Fruit fly (Drosophila melanogaster) whole organism, wandering third instar larva: ENCODE measurements around the gene CG31898.

ENCODE experiments used
- Abd-B ChIP-seq: fragments of >200 bp; optimal IDR thresholded peaks from 2 replicates; lab custom pipeline; 2017; ENCODE audit warnings: missing biosample characterization, missing genetic modification characterization
- Dfd ChIP-seq: fragments of >200 bp; optimal IDR thresholded peaks from 2 replicates; lab custom pipeline; 2017; ENCODE audit warnings: missing biosample characterization, missing genetic modification characterization
- Dif ChIP-seq: fragments of 200-275, 200-300 bp; sonication (Bioruptor generic); optimal IDR thresholded peaks from 2 replicates; lab custom pipeline; 2018; ENCODE audit warnings: missing biosample characterization, missing genetic modification characterization; ENCODE audit not compliant: partially characterized antibody
- Mio ChIP-seq: sonication (Bioruptor generic); optimal IDR thresholded peaks from 2 replicates; lab custom pipeline; 2016; ENCODE audit warnings: missing biosample characterization, missing genetic modification characterization
- Sp1 ChIP-seq: fragments of 200-800 bp; sonication (Bioruptor generic); optimal IDR thresholded peaks from 3 replicates; lab custom pipeline; 2019; ENCODE audit warnings: missing biosample characterization, mild to moderate bottlenecking, missing genetic modification characterization, moderate library complexity
- br ChIP-seq: fragments of 200-800 bp; sonication (Bioruptor generic); optimal IDR thresholded peaks from 2 replicates; lab custom pipeline; 2016; ENCODE audit warnings: missing biosample characterization, missing genetic modification characterization
- dmrt93B ChIP-seq: fragments of 200-800 bp; sonication (Bioruptor generic); optimal IDR thresholded peaks from 2 replicates; lab custom pipeline; 2018; ENCODE audit warnings: missing biosample characterization, mild to moderate bottlenecking, missing genetic modification characterization
- foxo ChIP-seq, 2 experiments: fragments of 200-800 bp; sonication (Bioruptor generic); optimal IDR thresholded peaks; 2 replicates in 1 of 2; 3 replicates in 1 of 2; lab custom pipeline; 2016 to 2017; ENCODE audit warnings: missing biosample characterization in 2 of 2, missing genetic modification characterization in 2 of 2
- pan ChIP-seq: fragments of >200 bp; optimal IDR thresholded peaks from 2 replicates; lab custom pipeline; 2017
- psq ChIP-seq: fragments of 200-800 bp; sonication (Bioruptor generic); optimal IDR thresholded peaks from 3 replicates; lab custom pipeline; 2017; ENCODE audit warnings: missing biosample characterization, mild to moderate bottlenecking, missing genetic modification characterization, moderate library complexity

dm6 chr2L:8384985-8385519 lies 15.2 kb upstream of the CG31898 start:
- no peak for TF ChIP-seq dmrt93B (GFP tag; lab: Kevin White, UChicago)
- TF ChIP-seq psq (GFP tag; lab: Kevin White, UChicago) = no peak
- no peak for TF ChIP-seq Dif (GFP tag; lab: Kevin White, UChicago)
- no peak for TF ChIP-seq br (GFP tag; lab: Kevin White, UChicago)
- TF ChIP-seq Dfd (GFP tag; lab: Kevin White, UChicago) = no peak
- TF ChIP-seq pan (lab: Kevin White, UChicago) = no peak
- TF ChIP-seq Mio (GFP tag; lab: Kevin White, UChicago) = no peak
- no peak for TF ChIP-seq Abd-B (GFP tag; lab: Kevin White, UChicago)
- TF ChIP-seq Sp1 (GFP tag; lab: Kevin White, UChicago) = no peak
- TF ChIP-seq foxo (GFP tag; optimal IDR thresholded peaks at IDR 0.05; lab: Kevin White, UChicago) = no peak
